Worm (Caenorhabditis elegans): Measurements from ENCODE around the gene nhr-102.

DNA sequence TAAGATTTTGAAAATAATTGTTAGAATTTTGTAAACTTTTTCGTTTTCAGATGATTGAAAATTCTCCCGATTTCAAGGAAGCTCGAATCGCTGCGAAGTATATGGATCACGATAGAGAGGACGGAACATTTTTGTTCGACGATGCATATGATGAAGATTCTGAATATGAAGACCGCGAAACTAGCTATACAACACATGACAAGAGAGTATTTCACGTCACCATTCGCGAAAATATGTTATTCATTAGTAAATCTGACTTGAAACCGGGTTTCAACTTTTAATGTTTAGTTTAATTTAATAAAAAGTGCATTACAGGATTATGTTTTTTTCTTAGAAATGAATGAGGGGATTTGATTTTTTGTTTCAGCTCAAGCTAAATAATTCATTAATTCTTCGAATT is 5.9 kb downstream of the nhr-102 start, which contains the start of gene str-57:
- TF ChIP-seq flt-1 (GFP tag; IDR thresholded peaks at IDR 0.05): no peak
- no peak for TF ChIP-seq ztf-29 (GFP tag; IDR thresholded peaks at IDR 0.05)
- TF ChIP-seq ref-1 (GFP tag; conservative IDR thresholded peaks at IDR 0.05): no peak
- TF ChIP-seq ztf-23 (GFP tag; IDR thresholded peaks at IDR 0.05): no peak
- TF ChIP-seq tab-1 (GFP tag; IDR thresholded peaks at IDR 0.05): no peak
- no peak for TF ChIP-seq cog-1 (tag; optimal IDR thresholded peaks at IDR 0.05)

All from whole organism, midembryonic.